Worm (Caenorhabditis elegans) whole organism, mixed stage, embryonic: Measurements from ENCODE around the gene acs-20.

Source experiments
- nhr-76 ChIP-seq: sonication (generic microtip); optimal IDR thresholded peaks from 2 replicates; lab custom pipeline; 2017; ENCODE audit warnings: missing biosample characterization, missing genetic modification characterization
- pha-4 ChIP-seq: fragments of 150-350 bp; optimal IDR thresholded peaks from 2 replicates; lab custom pipeline; 2018; ENCODE audit warnings: missing biosample characterization, missing genetic modification reagents, missing genetic modification characterization

DNA sequence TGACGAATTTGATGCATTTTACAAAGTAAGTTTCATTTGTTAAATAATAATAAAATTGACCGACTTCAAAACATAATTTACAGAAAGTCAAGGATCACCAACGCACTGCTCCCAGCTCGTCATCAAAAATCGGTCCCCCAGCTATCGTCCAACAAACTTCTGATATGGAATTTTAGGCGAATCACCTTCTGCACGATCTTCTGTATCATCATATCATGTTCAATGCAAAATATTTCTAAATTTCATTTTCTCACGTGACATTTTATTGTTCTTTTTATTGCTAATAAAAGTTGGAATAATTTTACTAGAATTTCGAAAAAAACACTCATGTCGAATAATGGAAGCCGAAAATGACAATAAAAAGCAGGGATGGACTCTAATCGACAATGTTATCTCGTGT is 11.7 kb upstream of the acs-20 start, which contains the start of gene acl-13:
- TF ChIP-seq nhr-76 (tag; lab: Kevin White, UChicago) (no peak), pha-4 (no peak)
